Worm (Caenorhabditis elegans): ENCODE results near the gene nspc-13.

DNA sequence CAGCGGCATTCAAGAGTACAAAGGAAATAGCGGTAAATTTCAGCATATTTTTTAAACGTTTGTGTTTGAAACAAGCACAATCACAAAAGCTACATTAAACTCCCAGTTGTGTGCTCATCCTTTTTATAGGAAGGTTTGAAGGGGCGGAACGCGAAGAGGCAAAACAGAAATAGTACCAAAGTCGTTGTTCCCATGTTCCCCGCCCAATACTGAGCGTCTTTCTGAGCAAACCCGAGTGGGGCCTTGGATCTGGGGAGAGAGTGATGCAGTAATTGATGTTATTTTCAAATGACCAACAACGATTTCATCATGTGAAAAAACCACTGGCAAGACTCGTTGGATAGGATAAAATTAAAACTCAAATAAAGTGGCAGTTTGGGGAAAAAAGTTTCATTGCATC is 15.9 kb upstream of the nspc-13 start, which contains the start of gene zig-2:
- TF ChIP-seq ceh-30 (tag; optimal IDR thresholded peaks at IDR 0.05) (no peak), fkh-10 (GFP tag; optimal IDR thresholded peaks at IDR 0.05) (no peak)

Measured in whole organism, late embryonic.